Worm (Caenorhabditis elegans) whole organism, mixed stage, embryonic: Measurements from ENCODE around the gene srt-33.

ENCODE experiments used
- drap-1 ChIP-seq: fragments of 200-800 bp; sonication (Bioruptor generic); optimal IDR thresholded peaks from 3 replicates; lab custom pipeline; 2018; ENCODE audit warnings: mild to moderate bottlenecking, missing genetic modification characterization, missing compliant biosample characterization
- lsy-2 ChIP-seq: fragments of 150-350 bp; optimal IDR thresholded peaks from 2 replicates; lab custom pipeline; 2014; ENCODE audit warnings: missing biosample characterization, missing genetic modification characterization
- nhr-76 ChIP-seq: sonication (generic microtip); optimal IDR thresholded peaks from 2 replicates; lab custom pipeline; 2017; ENCODE audit warnings: missing biosample characterization, missing genetic modification characterization
- tbx-8 ChIP-seq: fragments of 200-800 bp; sonication (Bioruptor generic); optimal IDR thresholded peaks from 2 replicates; lab custom pipeline; 2018; ENCODE audit warnings: mild to moderate bottlenecking, missing genetic modification characterization, moderate library complexity, missing compliant biosample characterization

- TF ChIP-seq drap-1 (GFP tag; lab: Kevin White, UChicago) (no peak), nhr-76 (no peak), lsy-2 (tag; lab: Kevin White, UChicago) (no peak), tbx-8 (GFP tag; lab: Kevin White, UChicago) (no peak)
Measured at ce11 chrV:14317621-14318020, 37.9 kb upstream of the srt-33 start.
